Fruit fly (Drosophila melanogaster): ENCODE results near the gene PrBP.

PrBP gene

dm6 chr2L:8685668-8686306 is at the start of gene PrBP, which contains the start of gene Trs23 (continued):
- TF ChIP-seq bowl (GFP tag; IDR thresholded peaks at IDR 0.05) (no peak), Dp (GFP tag; optimal IDR thresholded peaks at IDR 0.05) (peak; percentile 19), knrl (GFP tag; IDR thresholded peaks at IDR 0.05; ENCODE audit: partially characterized antibody) (peak; percentile 78), CG5953 (GFP tag; IDR thresholded peaks at IDR 0.05) (no peak), CG4424 (GFP tag; optimal IDR thresholded peaks at IDR 0.05) (no peak), CG14050 (GFP tag; IDR thresholded peaks at IDR 0.05) (no peak), disco-r (GFP tag; optimal IDR thresholded peaks at IDR 0.05) (no peak), gce (GFP tag; IDR thresholded peaks at IDR 0.05) (no peak), CG10321 (GFP tag; IDR thresholded peaks at IDR 0.05) (no peak), NfI (GFP tag; optimal IDR thresholded peaks at IDR 0.05) (no peak), CG15696 (tag; optimal IDR thresholded peaks at IDR 0.05) (no peak), CG3847 (GFP tag; IDR thresholded peaks at IDR 0.05) (no peak), Mad (GFP tag; optimal IDR thresholded peaks at IDR 0.05) (no peak), Drgx (GFP tag; IDR thresholded peaks at IDR 0.05) (no peak), HmgD (GFP tag; optimal IDR thresholded peaks at IDR 0.05) (no peak), CG6791 (GFP tag; IDR thresholded peaks at IDR 0.05; ENCODE audit: partially characterized antibody) (no peak), CG10462 (GFP tag; optimal IDR thresholded peaks at IDR 0.05) (no peak), crp (GFP tag; optimal IDR thresholded peaks at IDR 0.05) (peak; percentile 61 to 94), Nf-YC (tag; optimal IDR thresholded peaks at IDR 0.05) (no peak), repo (GFP tag; optimal IDR thresholded peaks at IDR 0.05) (no peak), tna (GFP tag; IDR thresholded peaks at IDR 0.05; ENCODE audit: partially characterized antibody) (no peak), CG9817 (tag; optimal IDR thresholded peaks at IDR 0.05) (no peak), Hr3 (GFP tag; optimal IDR thresholded peaks at IDR 0.05) (no peak), Hr78 (GFP tag; optimal IDR thresholded peaks at IDR 0.05) (no peak), CG8478 (optimal IDR thresholded peaks at IDR 0.05) (no peak), lov (optimal IDR thresholded peaks at IDR 0.05) (no peak), lov (GFP tag; IDR thresholded peaks at IDR 0.05) (no peak), otp (GFP tag; IDR thresholded peaks at IDR 0.05) (no peak), corto (GFP tag; optimal IDR thresholded peaks at IDR 0.05) (no peak), nerfin-1 (tag; optimal IDR thresholded peaks at IDR 0.05) (no peak), cg (GFP tag; optimal IDR thresholded peaks at IDR 0.05) (no peak), Sry-δ (GFP tag; optimal IDR thresholded peaks at IDR 0.05) (peak; percentile 62), sna (GFP tag; IDR thresholded peaks at IDR 0.05; ENCODE audit: partially characterized antibody) (no peak), wek (GFP tag; optimal IDR thresholded peaks at IDR 0.05) (no peak), Xbp1 (GFP tag; optimal IDR thresholded peaks at IDR 0.05) (no peak), CG17186 (GFP tag; optimal IDR thresholded peaks at IDR 0.05) (peak; percentile 44), vvl (GFP tag; IDR thresholded peaks at IDR 0.05) (no peak), Sin3A (optimal IDR thresholded peaks at IDR 0.05) (peak; percentile 42), zfh1 (GFP tag; IDR thresholded peaks at IDR 0.05) (no peak)

DNA sequence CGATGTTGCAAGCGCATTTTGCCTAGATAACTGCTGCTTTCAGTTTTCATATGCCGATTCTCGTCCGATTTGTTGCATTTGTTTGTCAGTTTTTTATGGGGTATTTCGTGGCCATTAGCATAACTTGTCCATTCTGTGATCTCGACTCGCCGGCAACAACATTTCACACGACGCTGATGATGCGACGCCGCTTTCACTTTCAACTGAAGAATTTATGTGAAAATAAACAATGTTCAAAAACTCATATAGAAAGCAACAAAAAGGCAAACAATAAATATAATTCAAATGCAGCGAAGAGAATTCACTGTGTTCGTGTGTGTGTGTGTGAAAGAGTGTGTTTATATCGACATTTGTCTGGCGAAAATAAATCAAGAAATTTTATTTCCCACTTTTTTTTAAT is 49.2 kb upstream of the PrBP start:
- TF ChIP-seq CG4730 (GFP tag; IDR thresholded peaks at IDR 0.05) (no peak), bowl (GFP tag; IDR thresholded peaks at IDR 0.05) (no peak), ara (GFP tag; IDR thresholded peaks at IDR 0.05) (0 out of 2 replicates have a peak, but pooled peaks have one; percentile 24), ase (GFP tag; IDR thresholded peaks at IDR 0.05) (no peak), NC2α (GFP tag; optimal IDR thresholded peaks at IDR 0.05) (no peak), Hmr (GFP tag; optimal IDR thresholded peaks at IDR 0.05) (no peak), Blimp-1 (GFP tag; optimal IDR thresholded peaks at IDR 0.05) (peak; percentile 95), eve (GFP tag; optimal IDR thresholded peaks at IDR 0.05) (peak in 1 of 2 experiments; percentile 74)

All from whole organism, embryonic.